Worm (Caenorhabditis elegans) whole organism, L3 larva: ENCODE data around the gene srv-17.

Experiments
- R02D3.7 ChIP-seq: fragments of 150-350 bp; optimal IDR thresholded peaks from 2 replicates; lab custom pipeline; 2014; ENCODE audit warnings: missing biosample characterization, missing genetic modification characterization
- ZK546.5 ChIP-seq: sonication (generic microtip); optimal IDR thresholded peaks from 2 replicates; lab custom pipeline; 2017; ENCODE audit warnings: missing biosample characterization, missing genetic modification characterization
- aly-2 ChIP-seq: fragments of 150-350 bp; optimal IDR thresholded peaks from 2 replicates; lab custom pipeline; 2014; ENCODE audit warnings: missing biosample characterization, missing genetic modification characterization
- ama-1 ChIP-seq: fragments of 150-350 bp; optimal IDR thresholded peaks from 2 replicates; lab custom pipeline; 2018
- ceh-16 ChIP-seq: sonication (generic microtip); optimal IDR thresholded peaks from 2 replicates; lab custom pipeline; 2017; ENCODE audit warnings: missing biosample characterization, missing genetic modification characterization
- ceh-28 ChIP-seq: fragments of 150-350 bp; optimal IDR thresholded peaks from 2 replicates; lab custom pipeline; 2014; ENCODE audit warnings: missing biosample characterization, missing genetic modification reagents, missing genetic modification characterization
- ceh-82 ChIP-seq: fragments of 150-350 bp; optimal IDR thresholded peaks from 2 replicates; lab custom pipeline; 2014; ENCODE audit warnings: missing biosample characterization, missing genetic modification characterization
- ceh-9 ChIP-seq: sonication (generic microtip); optimal IDR thresholded peaks from 2 replicates; lab custom pipeline; 2018; ENCODE audit warnings: missing biosample characterization, missing genetic modification characterization
- daf-12 ChIP-seq: fragments of 150-350 bp; optimal IDR thresholded peaks from 2 replicates; lab custom pipeline; 2014; ENCODE audit warnings: missing biosample characterization, missing genetic modification reagents, missing genetic modification characterization
- egl-27 ChIP-seq: sonication (generic microtip); optimal IDR thresholded peaks from 4 replicates; lab custom pipeline; 2017; ENCODE audit warnings: missing biosample characterization, missing genetic modification reagents, missing genetic modification characterization
- egl-5 ChIP-seq: fragments of 150-350 bp; optimal IDR thresholded peaks from 2 replicates; lab custom pipeline; 2017; ENCODE audit warnings: missing biosample characterization, missing genetic modification reagents, missing genetic modification characterization, inconsistent platforms
- elt-1 ChIP-seq: fragments of 150-350 bp; optimal IDR thresholded peaks from 2 replicates; lab custom pipeline; 2014; ENCODE audit warnings: missing biosample characterization, missing genetic modification characterization
- elt-2 ChIP-seq: sonication (generic microtip); optimal IDR thresholded peaks from 2 replicates; lab custom pipeline; 2016; ENCODE audit warnings: missing genetic modification reagents, mild to moderate bottlenecking, missing genetic modification characterization, missing compliant biosample characterization
- eor-1 ChIP-seq, 2 experiments: fragments of 150-350 bp; optimal IDR thresholded peaks; 2 replicates each; lab custom pipeline; 2014 to 2018; ENCODE audit warnings: missing biosample characterization in 2 of 2, missing genetic modification characterization in 2 of 2
- fkh-10 ChIP-seq: sonication (generic microtip); optimal IDR thresholded peaks from 2 replicates; lab custom pipeline; 2017; ENCODE audit warnings: missing biosample characterization, missing genetic modification reagents, missing genetic modification characterization
- fkh-2 ChIP-seq: fragments of 150-350 bp; optimal IDR thresholded peaks from 2 replicates; lab custom pipeline; 2014; ENCODE audit warnings: missing biosample characterization, missing genetic modification reagents, missing genetic modification characterization
- fos-1 ChIP-seq: fragments of 150-350 bp; optimal IDR thresholded peaks from 2 replicates; lab custom pipeline; 2014; ENCODE audit warnings: missing biosample characterization, missing genetic modification characterization
- hmg-11 ChIP-seq: sonication (generic microtip); optimal IDR thresholded peaks from 2 replicates; lab custom pipeline; 2016; ENCODE audit warnings: missing genetic modification characterization, missing compliant biosample characterization
- lin-15B ChIP-seq: fragments of 150-350 bp; optimal IDR thresholded peaks from 2 replicates; lab custom pipeline; 2014; ENCODE audit warnings: missing biosample characterization, missing genetic modification characterization
- lin-39 ChIP-seq: fragments of 150-350 bp; optimal IDR thresholded peaks from 2 replicates; lab custom pipeline; 2018; ENCODE audit warnings: missing biosample characterization, missing genetic modification reagents, missing genetic modification characterization
- lsy-12 ChIP-seq: sonication (generic microtip); optimal IDR thresholded peaks from 2 replicates; lab custom pipeline; 2016; ENCODE audit warnings: mild to moderate bottlenecking, missing genetic modification characterization, missing compliant biosample characterization
- mdl-1 ChIP-seq: fragments of 150-350 bp; optimal IDR thresholded peaks from 2 replicates; lab custom pipeline; 2014; ENCODE audit warnings: missing biosample characterization, missing genetic modification characterization
- mml-1 ChIP-seq: fragments of 150-350 bp; sonication (generic microtip); optimal IDR thresholded peaks from 3 replicates; lab custom pipeline; 2014; ENCODE audit warnings: missing biosample characterization, missing genetic modification characterization
- nfya-1 ChIP-seq: sonication (generic microtip); optimal IDR thresholded peaks from 2 replicates; lab custom pipeline; 2017; ENCODE audit warnings: missing genetic modification characterization, mild to moderate bottlenecking, missing compliant biosample characterization, antibody characterized with exemption, moderate library complexity; ENCODE audit not compliant: insufficient read depth
- nhr-11 ChIP-seq: fragments of 150-350 bp; optimal IDR thresholded peaks from 2 replicates; lab custom pipeline; 2014; ENCODE audit warnings: missing biosample characterization, missing genetic modification characterization
- nhr-23 ChIP-seq: fragments of 150-350 bp; optimal IDR thresholded peaks from 2 replicates; lab custom pipeline; 2014; ENCODE audit warnings: missing biosample characterization, missing genetic modification reagents, missing genetic modification characterization
- nhr-237 ChIP-seq: fragments of 150-350 bp; optimal IDR thresholded peaks from 2 replicates; lab custom pipeline; 2014; ENCODE audit warnings: missing biosample characterization, missing genetic modification characterization
- nhr-25 ChIP-seq: sonication (generic microtip); optimal IDR thresholded peaks from 2 replicates; lab custom pipeline; 2017; ENCODE audit warnings: missing biosample characterization, missing genetic modification characterization
- nhr-28 ChIP-seq: fragments of 150-350 bp; optimal IDR thresholded peaks from 2 replicates; lab custom pipeline; 2014; ENCODE audit warnings: missing biosample characterization, missing genetic modification characterization
- nhr-43 ChIP-seq: sonication (generic microtip); optimal IDR thresholded peaks from 2 replicates; lab custom pipeline; 2016; ENCODE audit warnings: mild to moderate bottlenecking, missing genetic modification characterization, missing compliant biosample characterization; ENCODE audit not compliant: poor library complexity, severe bottlenecking
- nhr-67 ChIP-seq: fragments of 150-350 bp; optimal IDR thresholded peaks from 2 replicates; lab custom pipeline; 2014; ENCODE audit warnings: missing biosample characterization, missing genetic modification characterization
- nhr-76 ChIP-seq: fragments of 150-350 bp; sonication (generic microtip); optimal IDR thresholded peaks from 5 replicates; lab custom pipeline; 2014; ENCODE audit warnings: missing biosample characterization, missing genetic modification characterization
- nhr-77 ChIP-seq: fragments of 150-350 bp; optimal IDR thresholded peaks from 2 replicates; lab custom pipeline; 2014; ENCODE audit warnings: missing biosample characterization, missing genetic modification characterization
- pha-4 ChIP-seq: fragments of 150-350 bp; optimal IDR thresholded peaks from 2 replicates; lab custom pipeline; 2014; ENCODE audit warnings: missing biosample characterization, missing genetic modification reagents, missing genetic modification characterization
- sea-2 ChIP-seq: fragments of 150-350 bp; sonication (generic microtip); optimal IDR thresholded peaks from 4 replicates; lab custom pipeline; 2014; ENCODE audit warnings: missing biosample characterization, missing genetic modification reagents, missing genetic modification characterization
- snpc-4 ChIP-seq: fragments of 150-350 bp; optimal IDR thresholded peaks from 2 replicates; lab custom pipeline; 2014; ENCODE audit warnings: missing biosample characterization, missing genetic modification characterization
- tbx-2 ChIP-seq: sonication (generic microtip); optimal IDR thresholded peaks from 2 replicates; lab custom pipeline; 2016; ENCODE audit warnings: mild to moderate bottlenecking, missing genetic modification characterization, missing compliant biosample characterization
- unc-62 ChIP-seq: fragments of 150-350 bp; sonication (generic microtip); optimal IDR thresholded peaks from 4 replicates; lab custom pipeline; 2014; ENCODE audit warnings: missing biosample characterization, missing genetic modification reagents, missing genetic modification characterization
- zag-1 ChIP-seq: fragments of 150-350 bp; optimal IDR thresholded peaks from 2 replicates; lab custom pipeline; 2014; ENCODE audit warnings: missing biosample characterization, missing genetic modification characterization
- ztf-11 ChIP-seq: fragments of 150-350 bp; optimal IDR thresholded peaks from 2 replicates; lab custom pipeline; 2014; ENCODE audit warnings: missing biosample characterization, missing genetic modification characterization
- ztf-4 ChIP-seq: fragments of 150-350 bp; optimal IDR thresholded peaks from 2 replicates; lab custom pipeline; 2014; ENCODE audit warnings: missing biosample characterization, missing genetic modification characterization

The srv-17 gene

DNA sequence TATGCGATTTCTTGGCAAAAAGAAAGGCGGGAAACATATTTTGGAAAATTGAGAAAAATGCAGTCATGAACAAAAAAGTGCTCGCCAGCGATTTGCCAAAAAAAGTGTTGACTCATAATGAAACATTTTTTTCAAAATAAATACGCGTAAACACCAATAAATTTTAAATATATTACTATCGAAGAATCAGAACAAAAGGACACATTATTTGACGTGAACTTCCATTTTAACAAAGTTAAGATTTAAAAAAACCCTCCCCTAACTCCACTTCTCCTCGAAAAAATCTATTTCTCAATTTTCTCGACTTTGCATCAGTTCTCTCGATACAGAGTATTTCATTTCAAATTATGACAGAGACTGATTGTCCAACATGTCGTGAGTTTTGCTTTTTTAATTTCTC, 26.4 kb upstream of the srv-17 start, which contains the start of gene pck-3:
pck-3 (plus strand) TSS at position 301 of the 400 bp plus-strand sequence.
- TF ChIP-seq lin-39 (no peak), ztf-4 (tag; lab: Kevin White, UChicago) (no peak), R02D3.7 (no peak), nhr-23 (tag; lab: Kevin White, UChicago) (no peak), ceh-82 (tag; lab: Kevin White, UChicago) (no peak), pha-4 (tag; lab: Kevin White, UChicago) (no peak), lsy-12 (no peak)

- TF ChIP-seq nhr-237 (no peak), tbx-2 (tag; lab: Kevin White, UChicago) (no peak), fkh-10 (GFP tag; lab: Kevin White, UChicago) (no peak), nhr-76 (no peak), R02D3.7 (no peak), fkh-2 (no peak), zag-1 (tag; lab: Kevin White, UChicago) (no peak), nhr-77 (no peak)
These were observed 25.2 kb upstream of the srv-17 start, which contains the start of gene nspb-6 for ce11 chrIV:5895190-5895589. nspb-6 (plus strand) TSS chrIV:5895490.

- no peak for TF ChIP-seq fkh-10 (GFP tag; lab: Kevin White, UChicago)
- TF ChIP-seq nhr-23 (tag; lab: Kevin White, UChicago) = no peak
- no peak for TF ChIP-seq R02D3.7
- TF ChIP-seq nhr-25 (tag; lab: Kevin White, UChicago) = no peak
- no peak for TF ChIP-seq egl-27
- TF ChIP-seq ZK546.5 (tag; lab: Kevin White, UChicago) = no peak
- TF ChIP-seq ceh-9 (tag; lab: Kevin White, UChicago) = no peak
- no peak for TF ChIP-seq snpc-4 (tag; lab: Kevin White, UChicago)
- TF ChIP-seq ceh-16 (tag; lab: Kevin White, UChicago) = no peak
- no peak for TF ChIP-seq nhr-77
- TF ChIP-seq nhr-67 = no peak
- TF ChIP-seq mml-1 = no peak
- no peak for TF ChIP-seq nfya-1
- TF ChIP-seq mdl-1 = no peak
- no peak for TF ChIP-seq nhr-11 (tag; lab: Kevin White, UChicago)
- TF ChIP-seq ceh-28 (tag; lab: Kevin White, UChicago) = no peak
- TF ChIP-seq lin-39 = no peak
- TF ChIP-seq egl-5 (tag; lab: Kevin White, UChicago) = no peak
- TF ChIP-seq unc-62 = no peak
These were observed 21.3 kb upstream of the srv-17 start, which contains the start of gene H04M03.3 for ce11 chrIV:5891265-5891664. H04M03.3 (plus strand) TSS chrIV:5891565.

ce11 chrIV:5886605-5887004, 16.6 kb upstream of the srv-17 start:
- TF ChIP-seq ztf-11 (tag; lab: Kevin White, UChicago) (no peak), nhr-11 (tag; lab: Kevin White, UChicago) (no peak), daf-12 (tag; lab: Kevin White, UChicago) (no peak), fos-1 (no peak), sea-2 (GFP tag; lab: Kevin White, UChicago) (no peak), ceh-82 (tag; lab: Kevin White, UChicago) (no peak), aly-2 (tag; lab: Kevin White, UChicago) (no peak), mdl-1 (no peak), tbx-2 (tag; lab: Kevin White, UChicago) (no peak), fkh-2 (no peak), nhr-76 (no peak), nhr-25 (tag; lab: Kevin White, UChicago) (no peak), nhr-23 (tag; lab: Kevin White, UChicago) (no peak), egl-5 (tag; lab: Kevin White, UChicago) (no peak), unc-62 (no peak), hmg-11 (tag; lab: Kevin White, UChicago) (no peak)

ce11 chrIV:5885180-5885887, 15.4 kb upstream of the srv-17 start, which contains the start of gene glf-1:
glf-1 (plus strand) TSS chrIV:5885835.
- no peak for TF ChIP-seq ztf-11 (tag; lab: Kevin White, UChicago)
- TF ChIP-seq lin-15B (tag; lab: Kevin White, UChicago) = no peak
- no peak for TF ChIP-seq ceh-16 (tag; lab: Kevin White, UChicago)
- TF ChIP-seq egl-27 = no peak
- TF ChIP-seq mml-1 = no peak
- TF ChIP-seq nhr-28 (tag; lab: Kevin White, UChicago) = no peak
- no peak for TF ChIP-seq ztf-4 (tag; lab: Kevin White, UChicago)
- no peak for TF ChIP-seq ceh-9 (tag; lab: Kevin White, UChicago)
- TF ChIP-seq eor-1 (tag; optimal IDR thresholded peaks at IDR 0.05; lab: Kevin White, UChicago) = no peak
- TF ChIP-seq nhr-237 = no peak
- TF ChIP-seq zag-1 (tag; lab: Kevin White, UChicago) = no peak
- peak; percentile 1 for TF ChIP-seq nhr-43
- TF ChIP-seq aly-2 (tag; lab: Kevin White, UChicago) = no peak
- no peak for TF ChIP-seq nhr-67
- no peak for TF ChIP-seq ama-1 (lab: Kevin White, UChicago)
- TF ChIP-seq egl-5 (tag; lab: Kevin White, UChicago) = no peak
- peak; percentile 30 for TF ChIP-seq nhr-23 (tag; lab: Kevin White, UChicago)
- TF ChIP-seq elt-2 = no peak
- TF ChIP-seq elt-1 (tag; lab: Kevin White, UChicago) = peak; percentile 84
